Fruit fly (Drosophila melanogaster) whole organism: Measurements from ENCODE around the gene CG11672.

Experiments
- Dll ChIP-seq: fragments of >200 bp; optimal IDR thresholded peaks from 2 replicates; lab custom pipeline; 2017
- EcR ChIP-seq, 2 experiments: fragments of >200 bp; optimal IDR thresholded peaks; 2 replicates each; lab custom pipeline; 2017; ENCODE audit warnings: missing biosample characterization in 2 of 2, missing genetic modification characterization in 2 of 2, missing genetic modification reagents in 2 of 2
- pan ChIP-seq: fragments of >200 bp; optimal IDR thresholded peaks from 2 replicates; lab custom pipeline; 2017
- psq ChIP-seq: fragments of >200 bp; optimal IDR thresholded peaks from 2 replicates; lab custom pipeline; 2017

CG11672 gene

DNA sequence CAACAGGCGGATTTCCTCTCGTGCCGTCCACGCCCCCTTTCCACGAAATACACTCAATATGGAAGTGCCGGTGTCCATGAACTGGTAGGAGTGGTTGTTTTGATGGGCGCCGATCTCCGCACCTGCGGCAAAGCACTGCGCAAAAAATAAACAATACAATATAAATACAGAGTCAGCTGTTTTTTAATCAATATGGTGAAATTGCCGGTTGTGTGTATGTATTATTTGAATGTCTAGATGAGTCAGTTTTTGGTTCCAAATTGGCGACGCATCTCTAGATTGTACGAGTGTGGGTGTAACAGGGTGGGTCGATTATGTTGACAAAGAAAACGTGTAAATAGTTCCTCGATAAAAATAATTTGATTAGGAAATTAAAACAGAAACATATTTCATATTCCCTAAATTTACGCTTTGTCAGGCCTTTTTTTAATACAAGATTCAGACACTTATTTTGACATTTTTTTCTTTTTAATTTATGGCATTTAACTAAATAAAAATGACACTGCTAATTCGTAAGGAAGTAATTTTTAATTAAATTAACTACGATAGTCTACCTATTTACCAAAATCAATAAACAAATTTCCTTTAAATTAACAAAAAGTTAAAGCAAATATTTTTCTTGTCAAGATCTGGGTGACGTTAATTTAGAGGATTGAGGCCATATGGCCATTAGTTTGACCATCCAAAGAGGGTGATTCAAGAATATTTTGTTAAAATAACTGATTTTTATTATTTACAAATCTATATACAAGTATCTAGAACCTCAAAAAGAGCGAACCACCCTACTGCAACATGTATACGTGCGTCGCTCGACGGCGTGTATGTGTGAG lies 50.7 kb downstream of the CG11672 start:
- TF ChIP-seq psq (no peak), Dll (lab: Kevin White, UChicago) (no peak), EcR (GFP tag; optimal IDR thresholded peaks at IDR 0.05; lab: Kevin White, UChicago) (no peak), pan (lab: Kevin White, UChicago) (no peak)
